Fruit fly (Drosophila melanogaster) whole organism, adult: Measurements from ENCODE around the gene mys.

Experiments
- CG5204 ChIP-seq: fragments of 200-800 bp; sonication (Bioruptor generic); optimal IDR thresholded peaks from 2 replicates; lab custom pipeline; 2016; ENCODE audit warnings: missing biosample characterization, missing genetic modification characterization
- Mnt ChIP-seq: fragments of 200-800 bp; sonication (Bioruptor generic); optimal IDR thresholded peaks from 2 replicates; lab custom pipeline; 2016; ENCODE audit warnings: missing biosample characterization, mild to moderate bottlenecking, missing genetic modification characterization
- cic ChIP-seq: fragments of 200-800 bp; sonication (Bioruptor generic); optimal IDR thresholded peaks from 2 replicates; lab custom pipeline; 2017; ENCODE audit warnings: missing biosample characterization, mild to moderate bottlenecking, missing genetic modification characterization, moderate library complexity
- pad ChIP-seq: fragments of 200-800 bp; sonication (Bioruptor generic); optimal IDR thresholded peaks from 3 replicates; lab custom pipeline; 2017; ENCODE audit warnings: missing biosample characterization, missing genetic modification characterization, mild to moderate bottlenecking, moderate library complexity, missing genetic modification reagents

The mys gene

dm6 chrX:8116813-8117212 lies 55.4 kb downstream of the mys start, which contains the start of gene CG1575:
Gene CG1575, plus strand, starts transcription at chrX:8117012.
- TF ChIP-seq CG5204 (GFP tag; lab: Kevin White, UChicago) = no peak
- TF ChIP-seq pad (GFP tag; lab: Kevin White, UChicago) = no peak
- TF ChIP-seq cic (GFP tag; lab: Kevin White, UChicago) = no peak
- peak; percentile 84 for TF ChIP-seq Mnt (GFP tag; lab: Kevin White, UChicago)
